Worm (Caenorhabditis elegans): Measurements from ENCODE around the gene pfd-2.

DNA sequence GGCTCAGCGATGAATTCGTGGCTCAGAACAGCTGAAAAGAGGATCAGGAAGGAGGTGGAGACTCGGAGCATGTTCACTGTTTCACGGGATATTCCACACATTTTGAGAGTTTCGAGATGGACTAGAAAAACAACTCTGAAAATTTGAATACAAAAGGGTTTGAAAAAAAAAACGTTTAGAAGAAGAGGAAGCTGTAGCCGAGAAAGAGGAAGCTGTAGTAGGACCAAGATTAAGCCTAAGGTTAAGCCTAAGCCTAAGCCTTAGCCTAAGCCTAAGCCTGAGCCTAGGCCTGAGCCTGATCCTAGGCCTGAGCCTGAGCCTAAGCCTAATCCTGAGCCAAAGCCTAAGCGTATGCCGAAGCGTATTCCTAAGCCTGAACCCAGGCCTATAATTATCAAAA is 14.4 kb upstream of the pfd-2 start, which contains the start of gene plep-1:
- TF ChIP-seq ama-1 (optimal IDR thresholded peaks at IDR 0.05) (no peak), ama-1 (GFP tag; optimal IDR thresholded peaks at IDR 0.05) (no peak), efl-1 (GFP tag; optimal IDR thresholded peaks at IDR 0.05) (no peak), B0336.3 (GFP tag; IDR thresholded peaks at IDR 0.05) (no peak), lin-26 (GFP tag; IDR thresholded peaks at IDR 0.05) (no peak), unc-130 (GFP tag; optimal IDR thresholded peaks at IDR 0.05) (no peak), lin-54 (GFP tag; optimal IDR thresholded peaks at IDR 0.05) (no peak), ets-4 (GFP tag; optimal IDR thresholded peaks at IDR 0.05) (no peak)
